Fruit fly (Drosophila melanogaster) Kc167 (cell line): ENCODE data around the gene NTPase.

ENCODE experiments used
- Myc ChIP-seq: fragments of >200 bp; optimal IDR thresholded peaks from 2 replicates; lab custom pipeline; 2017; ENCODE audit warnings: missing external identifiers
- Sin3A ChIP-seq: fragments of >200 bp; optimal IDR thresholded peaks from 2 replicates; lab custom pipeline; 2018; ENCODE audit warnings: missing external identifiers
- h ChIP-seq: fragments of >200 bp; optimal IDR thresholded peaks from 3 replicates; lab custom pipeline; 2018; ENCODE audit warnings: missing external identifiers
- insv ChIP-seq: fragments of >200 bp; optimal IDR thresholded peaks from 3 replicates; lab custom pipeline; 2018; ENCODE audit warnings: missing external identifiers
- psq ChIP-seq: fragments of >200 bp; optimal IDR thresholded peaks from 2 replicates; lab custom pipeline; 2017; ENCODE audit warnings: missing external identifiers
- ttk ChIP-seq: sonication (Bioruptor generic); optimal IDR thresholded peaks from 2 replicates; lab custom pipeline; 2017; ENCODE audit warnings: missing external identifiers

- TF ChIP-seq h (no peak), insv (no peak), Sin3A (lab: Kevin White, UChicago) (no peak), psq (no peak), Myc (no peak), ttk (lab: Kevin White, UChicago) (no peak)
Observed at dm6 chr2L:2891200-2891599, 5.5 kb upstream of the NTPase start.
